Fruit fly (Drosophila melanogaster): ENCODE measurements around the gene Pp1-13C.

DNA sequence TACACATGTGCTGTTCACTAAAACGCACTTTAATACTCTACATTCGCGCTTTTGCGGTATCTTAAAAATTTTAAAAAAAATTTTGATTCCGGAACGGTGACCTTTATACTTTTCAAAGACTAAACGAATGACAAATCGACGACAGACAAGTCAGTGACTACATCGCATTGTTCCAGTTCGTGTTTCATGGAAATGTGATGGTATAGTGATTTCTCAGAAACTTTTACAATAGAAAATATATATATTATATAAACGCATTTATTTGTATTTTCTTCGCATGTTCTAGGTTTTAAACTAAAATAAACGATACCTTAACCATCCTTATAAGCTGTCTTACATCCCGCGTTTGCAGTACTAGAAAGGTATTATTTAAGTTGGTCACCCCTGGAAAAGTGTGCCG is at the start of gene Pp1-13C:
- TF ChIP-seq CG11617 (GFP tag; optimal IDR thresholded peaks at IDR 0.05) (no peak), CG5204 (GFP tag; optimal IDR thresholded peaks at IDR 0.05) (no peak), CG7045 (GFP tag; optimal IDR thresholded peaks at IDR 0.05) (no peak), Crg-1 (GFP tag; optimal IDR thresholded peaks at IDR 0.05) (no peak), kay (GFP tag; ENCODE audit: borderline replicate concordance) (no peak), CG1620 (GFP tag; optimal IDR thresholded peaks at IDR 0.05) (no peak), CG33017 (tag; optimal IDR thresholded peaks at IDR 0.05) (no peak), ovo (GFP tag; optimal IDR thresholded peaks at IDR 0.05) (no peak), Hr96 (GFP tag; optimal IDR thresholded peaks at IDR 0.05) (no peak)
